Fruit fly (Drosophila melanogaster) whole organism, embryonic: ENCODE data around the gene mRpS18B.
A peak's percentile ranks its signal among the peaks of the same experiment; 100 is the strongest.

Experiments used
- B-H2 ChIP-seq: fragments of 200-800 bp; sonication (Bioruptor generic); optimal IDR thresholded peaks from 2 replicates; lab custom pipeline; 2018; ENCODE audit warnings: missing biosample characterization, mild to moderate bottlenecking, missing genetic modification characterization
- Bteb2 ChIP-seq: fragments of 200-800 bp; sonication (Bioruptor generic); optimal IDR thresholded peaks from 2 replicates; lab custom pipeline; 2016; ENCODE audit warnings: missing biosample characterization, missing genetic modification characterization
- CG10543 ChIP-seq: fragments of 200-800 bp; sonication (Bioruptor generic); optimal IDR thresholded peaks from 3 replicates; lab custom pipeline; 2017; ENCODE audit warnings: missing biosample characterization, mild to moderate bottlenecking, missing genetic modification characterization, moderate library complexity
- CG11247 ChIP-seq: fragments of 200-800 bp; sonication (Bioruptor generic); IDR thresholded peaks from 2 replicates; pipeline ENCODE4 v1.3.6; 2022; ENCODE audit warnings: missing biosample characterization, missing genetic modification characterization
- CG12659 ChIP-seq: fragments of 200-800 bp; sonication (Bioruptor generic); optimal IDR thresholded peaks from 3 replicates; lab custom pipeline; 2017; ENCODE audit warnings: mild to moderate bottlenecking, missing biosample characterization, missing genetic modification reagents, missing genetic modification characterization
- CG13296 ChIP-seq: fragments of 200-800 bp; sonication (Bioruptor generic); optimal IDR thresholded peaks from 3 replicates; lab custom pipeline; 2018; ENCODE audit warnings: missing biosample characterization, mild to moderate bottlenecking, missing genetic modification characterization
- CG15696 ChIP-seq: fragments of 200-800 bp; sonication (Bioruptor generic); optimal IDR thresholded peaks from 2 replicates; lab custom pipeline; 2019; ENCODE audit warnings: missing biosample characterization, mild to moderate bottlenecking, missing genetic modification characterization, moderate library complexity
- CG1602 ChIP-seq: fragments of 200-800 bp; sonication (Bioruptor generic); optimal IDR thresholded peaks from 3 replicates; lab custom pipeline; 2016; ENCODE audit warnings: missing biosample characterization, missing genetic modification characterization
- CG2116 ChIP-seq: fragments of 200-800 bp; sonication (Bioruptor generic); optimal IDR thresholded peaks from 3 replicates; lab custom pipeline; 2018; ENCODE audit warnings: missing biosample characterization, mild to moderate bottlenecking, missing genetic modification characterization
- CG31365 ChIP-seq: fragments of 200-800 bp; sonication (Bioruptor generic); optimal IDR thresholded peaks from 2 replicates; lab custom pipeline; 2018; ENCODE audit warnings: missing biosample characterization, mild to moderate bottlenecking, missing genetic modification characterization
- CG31441 ChIP-seq: fragments of 200-800 bp; sonication (Bioruptor generic); IDR thresholded peaks from 2 replicates; pipeline ENCODE4 v1.3.6; 2022; ENCODE audit warnings: missing biosample characterization, missing genetic modification characterization
- CG34376 ChIP-seq: fragments of 200-800 bp; sonication (Bioruptor generic); optimal IDR thresholded peaks from 2 replicates; lab custom pipeline; 2018; ENCODE audit warnings: missing biosample characterization, mild to moderate bottlenecking, missing genetic modification characterization
- CG5180 ChIP-seq: fragments of 200-800 bp; sonication (Bioruptor generic); optimal IDR thresholded peaks from 3 replicates; lab custom pipeline; 2017; ENCODE audit warnings: missing biosample characterization, missing genetic modification characterization, mild to moderate bottlenecking, moderate library complexity, missing genetic modification reagents
- CG6254 ChIP-seq: fragments of 200-800 bp; sonication (Bioruptor generic); optimal IDR thresholded peaks from 3 replicates; lab custom pipeline; 2017; ENCODE audit warnings: mild to moderate bottlenecking, missing biosample characterization, missing genetic modification reagents, missing genetic modification characterization
- CG9609 ChIP-seq: fragments of 200-800 bp; sonication (Bioruptor generic); optimal IDR thresholded peaks from 3 replicates; lab custom pipeline; 2016; ENCODE audit warnings: missing biosample characterization, missing genetic modification characterization
- CrebB ChIP-seq: fragments of 200-800 bp; sonication (Bioruptor generic); optimal IDR thresholded peaks from 3 replicates; lab custom pipeline; 2018; ENCODE audit warnings: missing biosample characterization, mild to moderate bottlenecking, missing genetic modification characterization
- D ChIP-seq, 2 experiments: fragments of 200-800 bp in 1 of 2; fragments of >200 bp in 1 of 2; sonication (Bioruptor generic) in 1 of 2; optimal IDR thresholded peaks; 2 replicates in 1 of 2; 3 replicates in 1 of 2; lab custom pipeline; 2017; ENCODE audit warnings: mild to moderate bottlenecking in 1 of 2, missing biosample characterization in 1 of 2, missing genetic modification characterization in 1 of 2, missing genetic modification reagents in 1 of 2
- D19A ChIP-seq: fragments of 200-800 bp; optimal IDR thresholded peaks from 3 replicates; lab custom pipeline; 2019; ENCODE audit warnings: missing biosample characterization, mild to moderate bottlenecking, missing genetic modification characterization, moderate library complexity
- Dad ChIP-seq: fragments of 200-800 bp; sonication (Bioruptor generic); optimal IDR thresholded peaks from 3 replicates; lab custom pipeline; 2016; ENCODE audit warnings: missing biosample characterization, missing genetic modification characterization
- Deaf1 ChIP-seq: fragments of 200-800 bp; optimal IDR thresholded peaks from 3 replicates; lab custom pipeline; 2019; ENCODE audit warnings: missing biosample characterization, mild to moderate bottlenecking, missing genetic modification characterization, moderate library complexity
- Doc2 ChIP-seq: fragments of 200-800 bp; sonication (Bioruptor generic); IDR thresholded peaks from 2 replicates; pipeline ENCODE4 v1.3.6; 2022; ENCODE audit warnings: missing biosample characterization, missing genetic modification characterization
- Dp ChIP-seq: fragments of 200-800 bp; sonication (Bioruptor generic); optimal IDR thresholded peaks from 2 replicates; lab custom pipeline; 2018; ENCODE audit warnings: missing biosample characterization, mild to moderate bottlenecking, missing genetic modification characterization, moderate library complexity
- Hr78 ChIP-seq, 2 experiments: fragments of 200-800 bp in 1 of 2; fragments of >200 bp in 1 of 2; sonication (Bioruptor generic) in 1 of 2; optimal IDR thresholded peaks; 2 replicates each; lab custom pipeline; 2017 to 2019; ENCODE audit warnings: missing biosample characterization in 2 of 2, missing genetic modification characterization in 2 of 2, mild to moderate bottlenecking in 1 of 2, moderate library complexity in 1 of 2
- MESR4 ChIP-seq: fragments of 200-800 bp; sonication (Bioruptor generic); optimal IDR thresholded peaks from 2 replicates; lab custom pipeline; 2018; ENCODE audit warnings: missing biosample characterization, mild to moderate bottlenecking, missing genetic modification characterization, moderate library complexity
- NK7.1 ChIP-seq: fragments of 200-800 bp; sonication (Bioruptor generic); optimal IDR thresholded peaks from 3 replicates; lab custom pipeline; 2016; ENCODE audit warnings: missing biosample characterization, missing genetic modification characterization
- Neu2 ChIP-seq: fragments of 200-800 bp; sonication (Bioruptor generic); optimal IDR thresholded peaks from 3 replicates; lab custom pipeline; 2016; ENCODE audit warnings: missing biosample characterization, missing genetic modification characterization, borderline replicate concordance
- Nf-YC ChIP-seq: fragments of 200-800 bp; optimal IDR thresholded peaks from 3 replicates; lab custom pipeline; 2019; ENCODE audit warnings: missing biosample characterization, mild to moderate bottlenecking, missing genetic modification characterization, moderate library complexity
- Sox100B ChIP-seq: fragments of 200-800 bp; sonication (Bioruptor generic); optimal IDR thresholded peaks from 3 replicates; lab custom pipeline; 2018; ENCODE audit warnings: missing biosample characterization, mild to moderate bottlenecking, missing genetic modification characterization
- Vsx1 ChIP-seq: fragments of 200-800 bp; sonication (Bioruptor generic); optimal IDR thresholded peaks from 2 replicates; lab custom pipeline; 2017; ENCODE audit warnings: missing biosample characterization, mild to moderate bottlenecking, missing genetic modification characterization, missing genetic modification reagents
- chinmo ChIP-seq: fragments of 200-800 bp; sonication (Bioruptor generic); IDR thresholded peaks from 4 replicates; pipeline ENCODE4 v1.3.6; 2022; ENCODE audit warnings: missing biosample characterization, missing genetic modification characterization; ENCODE audit not compliant: partially characterized antibody
- ci ChIP-seq: fragments of 200-800 bp; sonication (Bioruptor generic); IDR thresholded peaks from 3 replicates; pipeline ENCODE4 v1.3.6; 2022; ENCODE audit warnings: missing biosample characterization, missing genetic modification characterization
- dmrt11E ChIP-seq: fragments of 200-800 bp; sonication (Bioruptor generic); optimal IDR thresholded peaks from 3 replicates; lab custom pipeline; 2018; ENCODE audit warnings: missing biosample characterization, mild to moderate bottlenecking, missing genetic modification characterization, moderate library complexity
- ewg ChIP-seq: fragments of 200-800 bp; sonication (Bioruptor generic); optimal IDR thresholded peaks from 3 replicates; lab custom pipeline; 2017; ENCODE audit warnings: mild to moderate bottlenecking, missing biosample characterization, missing genetic modification reagents, missing genetic modification characterization
- fd3F ChIP-seq: fragments of 200-800 bp; sonication (Bioruptor generic); optimal IDR thresholded peaks from 2 replicates; lab custom pipeline; 2018; ENCODE audit warnings: missing biosample characterization, mild to moderate bottlenecking, missing genetic modification characterization, moderate library complexity
- lab ChIP-seq: fragments of 200-800 bp; sonication (Bioruptor generic); optimal IDR thresholded peaks from 3 replicates; lab custom pipeline; 2017; ENCODE audit warnings: missing biosample characterization, missing genetic modification characterization, mild to moderate bottlenecking, moderate library complexity, missing genetic modification reagents
- mirr ChIP-seq: fragments of 200-800 bp; sonication (Bioruptor generic); optimal IDR thresholded peaks from 3 replicates; lab custom pipeline; 2018; ENCODE audit warnings: missing biosample characterization, mild to moderate bottlenecking, missing genetic modification characterization
- mld ChIP-seq: fragments of 200-800 bp; sonication (Bioruptor generic); IDR thresholded peaks from 3 replicates; pipeline ENCODE4 v1.3.6; 2022; ENCODE audit warnings: missing biosample characterization, missing genetic modification characterization; ENCODE audit not compliant: partially characterized antibody
- onecut ChIP-seq: fragments of 200-800 bp; sonication (Bioruptor generic); IDR thresholded peaks from 2 replicates; pipeline ENCODE4 v1.3.6; 2022; ENCODE audit warnings: missing biosample characterization, missing genetic modification characterization
- pan ChIP-seq, 4 experiments: fragments of >200 bp in 3 of 4; fragments of 200-800 bp in 1 of 4; sonication (Bioruptor generic) in 1 of 4; optimal IDR thresholded peaks in 3 of 4; IDR thresholded peaks in 1 of 4; 2 replicates each; pipeline versions ENCODE4 v1.3.6 to Lab custom; 2017 to 2022; ENCODE audit warnings: missing biosample characterization in 2 of 4, missing genetic modification characterization in 2 of 4, mixed read lengths in 1 of 4
- pros ChIP-seq: fragments of 200-800 bp; sonication (Bioruptor generic); optimal IDR thresholded peaks from 3 replicates; lab custom pipeline; 2019; ENCODE audit warnings: missing biosample characterization, mild to moderate bottlenecking, missing genetic modification characterization, moderate library complexity
- pum ChIP-seq: fragments of 200-800 bp; sonication (Bioruptor generic); optimal IDR thresholded peaks from 2 replicates; lab custom pipeline; 2016; ENCODE audit warnings: missing biosample characterization, missing genetic modification characterization
- sd ChIP-seq: fragments of 200-800 bp; sonication (Bioruptor generic); optimal IDR thresholded peaks from 3 replicates; lab custom pipeline; 2018; ENCODE audit warnings: missing biosample characterization, mild to moderate bottlenecking, missing genetic modification characterization, moderate library complexity
- tll ChIP-seq, 2 experiments: fragments of 200-800 bp in 1 of 2; fragments of >200 bp in 1 of 2; sonication (Bioruptor generic) in 1 of 2; optimal IDR thresholded peaks; 2 replicates each; lab custom pipeline; 2017 to 2019; ENCODE audit warnings: missing biosample characterization in 2 of 2, missing genetic modification characterization in 2 of 2, mild to moderate bottlenecking in 1 of 2, moderate library complexity in 1 of 2
- zen ChIP-seq: fragments of 200-800 bp; sonication (Bioruptor generic); optimal IDR thresholded peaks from 3 replicates; lab custom pipeline; 2018; ENCODE audit warnings: missing biosample characterization, mild to moderate bottlenecking, missing genetic modification characterization, moderate library complexity
- zen2 ChIP-seq: fragments of 200-800 bp; sonication (Bioruptor generic); IDR thresholded peaks from 3 replicates; pipeline ENCODE4 v1.3.6; 2022; ENCODE audit warnings: missing biosample characterization, missing genetic modification characterization; ENCODE audit not compliant: partially characterized antibody

Gene mRpS18B

dm6 chr2L:20069158-20070016 is 27.7 kb downstream of the mRpS18B start (continued):
- TF ChIP-seq CrebB (tag; lab: Kevin White, UChicago) (no peak), Doc2 (GFP tag; lab: Robert Waterston, UW) (no peak), ci (0 out of 3 replicates have a peak, but pooled peaks have one; percentile 35), onecut (GFP tag; lab: Robert Waterston, UW) (0 out of 2 replicates have a peak, but pooled peaks have one; percentile 6), sd (tag; lab: Kevin White, UChicago) (peak; percentile 33), CG31441 (GFP tag; lab: Robert Waterston, UW) (no peak), Vsx1 (GFP tag; lab: Kevin White, UChicago) (peak; percentile 68), Bteb2 (no peak), Dad (GFP tag; lab: Kevin White, UChicago) (no peak), mld (no peak), CG1602 (no peak), Nf-YC (tag; lab: Kevin White, UChicago) (peak; percentile 48), CG31365 (tag; lab: Kevin White, UChicago) (no peak), CG13296 (peak; percentile 21), CG15696 (tag; lab: Kevin White, UChicago) (peak; percentile 13), pum (GFP tag; lab: Kevin White, UChicago) (no peak), Dp (GFP tag; lab: Kevin White, UChicago) (no peak), Neu2 (GFP tag; lab: Kevin White, UChicago) (no peak), zen (tag; lab: Kevin White, UChicago) (no peak), Hr78 (GFP tag; optimal IDR thresholded peaks at IDR 0.05; lab: Kevin White, UChicago) (peak in 1 of 2 experiments; percentile 93), lab (GFP tag; lab: Kevin White, UChicago) (peak; percentile 86), Deaf1 (tag; lab: Kevin White, UChicago) (peak; percentile 68), pros (GFP tag; lab: Kevin White, UChicago) (peak; percentile 41), CG34376 (GFP tag; lab: Kevin White, UChicago) (peak; percentile 70), CG9609 (no peak), CG12659 (GFP tag; lab: Kevin White, UChicago) (no peak), MESR4 (no peak), CG6254 (no peak), CG10543 (GFP tag; lab: Kevin White, UChicago) (peak; percentile 13), CG11247 (GFP tag; lab: Robert Waterston, UW) (no peak), D19A (tag; lab: Kevin White, UChicago) (peak; percentile 83), D (optimal IDR thresholded peaks at IDR 0.05; lab: Kevin White, UChicago) (peak; percentile 25), D (GFP tag; optimal IDR thresholded peaks at IDR 0.05; lab: Kevin White, UChicago) (no peak), Sox100B (GFP tag; lab: Kevin White, UChicago) (peak; percentile 7), tll (GFP tag; optimal IDR thresholded peaks at IDR 0.05; lab: Kevin White, UChicago) (peak in 1 of 2 experiments; percentile 46), CG2116 (no peak), zen2 (GFP tag; lab: Robert Waterston, UW) (no peak), chinmo (GFP tag; lab: Robert Waterston, UW) (0 out of 4 replicates have a peak, but pooled peaks have one; percentile 39), dmrt11E (tag; lab: Kevin White, UChicago) (peak; percentile 6), ewg (GFP tag; lab: Kevin White, UChicago) (no peak), B-H2 (no peak), fd3F (GFP tag; lab: Kevin White, UChicago) (no peak), NK7.1 (GFP tag; lab: Kevin White, UChicago) (no peak), pan (optimal IDR thresholded peaks at IDR 0.05; lab: Kevin White, UChicago) (no peak), pan (GFP tag; optimal IDR thresholded peaks at IDR 0.05 in 1 of 2, IDR thresholded peaks at IDR 0.05 in 1 of 2) (peak in 1 of 2 experiments; percentile 33), mirr (GFP tag; lab: Kevin White, UChicago) (peak; percentile 40), CG5180 (peak; percentile 36)
